Fruit fly (Drosophila melanogaster) whole organism, embryonic: Measurements from ENCODE around the gene MESR3.
A peak's percentile ranks its signal among the peaks of the same experiment; 100 is the strongest.

ENCODE experiments used
- Adf1 ChIP-seq: fragments of 200-800 bp; sonication (Bioruptor generic); IDR thresholded peaks from 2 replicates; pipeline ENCODE4 v1.3.6; 2022; ENCODE audit warnings: missing biosample characterization, missing genetic modification characterization
- Awh ChIP-seq: fragments of 200-800 bp; sonication (Bioruptor generic); IDR thresholded peaks from 2 replicates; pipeline ENCODE4, ENCODE4 v1.3.6; 2022; ENCODE audit warnings: missing biosample characterization, missing genetic modification characterization
- CG10431 ChIP-seq: fragments of 200-800 bp; sonication (Bioruptor generic); optimal IDR thresholded peaks from 3 replicates; lab custom pipeline; 2018; ENCODE audit warnings: missing biosample characterization, mild to moderate bottlenecking, missing genetic modification characterization
- CG11247 ChIP-seq: fragments of 200-800 bp; sonication (Bioruptor generic); IDR thresholded peaks from 2 replicates; pipeline ENCODE4 v1.3.6; 2022; ENCODE audit warnings: missing biosample characterization, missing genetic modification characterization
- CG13894 ChIP-seq: fragments of 200-800 bp; sonication (Bioruptor generic); optimal IDR thresholded peaks from 3 replicates; lab custom pipeline; 2018; ENCODE audit warnings: missing biosample characterization, mild to moderate bottlenecking, missing genetic modification characterization, moderate library complexity
- CG15514 ChIP-seq: fragments of 200-800 bp; sonication (Bioruptor generic); optimal IDR thresholded peaks from 3 replicates; lab custom pipeline; 2017; ENCODE audit warnings: missing biosample characterization, missing genetic modification characterization, mild to moderate bottlenecking, moderate library complexity, missing genetic modification reagents
- CG16863 ChIP-seq: fragments of 200-800 bp; sonication (Bioruptor generic); optimal IDR thresholded peaks from 3 replicates; lab custom pipeline; 2016; ENCODE audit warnings: missing biosample characterization, missing genetic modification characterization
- CG17361 ChIP-seq: fragments of 200-800 bp; sonication (Bioruptor generic); IDR thresholded peaks from 3 replicates; pipeline ENCODE4 v1.3.6; 2022; ENCODE audit warnings: missing biosample characterization, missing genetic modification characterization
- CG17912 ChIP-seq: fragments of 200-800 bp; sonication (Bioruptor generic); optimal IDR thresholded peaks from 2 replicates; lab custom pipeline; 2018; ENCODE audit warnings: missing biosample characterization, mild to moderate bottlenecking, missing genetic modification characterization
- CG2120 ChIP-seq: fragments of 200-800 bp; sonication (Bioruptor generic); optimal IDR thresholded peaks from 3 replicates; lab custom pipeline; 2016; ENCODE audit warnings: missing biosample characterization, missing genetic modification characterization
- CG32767 ChIP-seq: fragments of 200-800 bp; sonication (Bioruptor generic); IDR thresholded peaks from 2 replicates; pipeline ENCODE4 v1.3.6; 2022; ENCODE audit warnings: missing biosample characterization, missing genetic modification characterization
- CG3995 ChIP-seq: fragments of 200-800 bp; sonication (Bioruptor generic); optimal IDR thresholded peaks from 3 replicates; lab custom pipeline; 2016; ENCODE audit warnings: missing biosample characterization, missing genetic modification characterization
- CG6813 ChIP-seq: fragments of 200-800 bp; sonication (Bioruptor generic); optimal IDR thresholded peaks from 2 replicates; lab custom pipeline; 2017; ENCODE audit warnings: missing biosample characterization, missing genetic modification characterization, mild to moderate bottlenecking, moderate library complexity, missing genetic modification reagents
- CG7928 ChIP-seq: fragments of 200-800 bp; sonication (Bioruptor generic); optimal IDR thresholded peaks from 2 replicates; lab custom pipeline; 2017; ENCODE audit warnings: missing biosample characterization, mild to moderate bottlenecking, missing genetic modification characterization
- CG9817 ChIP-seq: fragments of 200-800 bp; sonication (Bioruptor generic); optimal IDR thresholded peaks from 2 replicates; lab custom pipeline; 2018; ENCODE audit warnings: missing biosample characterization, mild to moderate bottlenecking, missing genetic modification characterization, moderate library complexity
- CG9876 ChIP-seq: fragments of 200-800 bp; sonication (Bioruptor generic); optimal IDR thresholded peaks from 2 replicates; lab custom pipeline; 2016; ENCODE audit warnings: missing biosample characterization, missing genetic modification characterization
- Chrac-16 ChIP-seq: fragments of 200-800 bp; sonication (Bioruptor generic); optimal IDR thresholded peaks from 3 replicates; lab custom pipeline; 2016; ENCODE audit warnings: missing biosample characterization, missing genetic modification characterization
- Deaf1 ChIP-seq: fragments of 200-800 bp; optimal IDR thresholded peaks from 3 replicates; lab custom pipeline; 2019; ENCODE audit warnings: missing biosample characterization, mild to moderate bottlenecking, missing genetic modification characterization, moderate library complexity
- Doc3 ChIP-seq: fragments of 200-800 bp; sonication (Bioruptor generic); IDR thresholded peaks from 3 replicates; pipeline ENCODE4 v1.3.6; 2022; ENCODE audit warnings: missing biosample characterization, missing genetic modification characterization; ENCODE audit not compliant: partially characterized antibody
- Eip74EF ChIP-seq, 2 experiments: fragments of 200-800 bp in 1 of 2; fragments of >200 bp in 1 of 2; sonication (Bioruptor generic) in 1 of 2; optimal IDR thresholded peaks; 2 replicates each; lab custom pipeline; 2017 to 2019; ENCODE audit warnings: missing biosample characterization in 2 of 2, missing genetic modification characterization in 2 of 2, mild to moderate bottlenecking in 1 of 2, moderate library complexity in 1 of 2
- HLH4C ChIP-seq: fragments of 200-800 bp; sonication (Bioruptor generic); IDR thresholded peaks from 3 replicates; pipeline ENCODE4 v1.3.6; 2022; ENCODE audit warnings: missing biosample characterization, missing genetic modification characterization; ENCODE audit not compliant: partially characterized antibody
- Hey ChIP-seq: fragments of 200-800 bp; sonication (Bioruptor generic); optimal IDR thresholded peaks from 3 replicates; lab custom pipeline; 2018; ENCODE audit warnings: missing biosample characterization, mild to moderate bottlenecking, missing genetic modification characterization
- Hmr ChIP-seq: fragments of 200-800 bp; sonication (Bioruptor generic); optimal IDR thresholded peaks from 3 replicates; lab custom pipeline; 2017; ENCODE audit warnings: mild to moderate bottlenecking, missing biosample characterization, missing genetic modification reagents, missing genetic modification characterization
- Hsf ChIP-seq: fragments of 200-800 bp; sonication (Bioruptor generic); optimal IDR thresholded peaks from 3 replicates; lab custom pipeline; 2016; ENCODE audit warnings: missing biosample characterization, missing genetic modification characterization
- Lhr ChIP-seq: fragments of 200-800 bp; sonication (Bioruptor generic); optimal IDR thresholded peaks from 3 replicates; lab custom pipeline; 2017; ENCODE audit warnings: mild to moderate bottlenecking, missing biosample characterization, missing genetic modification reagents, missing genetic modification characterization
- Mad ChIP-seq: fragments of 200-800 bp; sonication (Bioruptor generic); optimal IDR thresholded peaks from 2 replicates; lab custom pipeline; 2016; ENCODE audit warnings: missing biosample characterization, missing genetic modification characterization
- Med ChIP-seq: fragments of 200-800 bp; sonication (Bioruptor generic); peaks from one replicate; lab custom pipeline; 2016; ENCODE audit warnings: missing biosample characterization, missing genetic modification characterization, mild to moderate bottlenecking, inconsistent platforms, moderate library complexity
- Neu2 ChIP-seq: fragments of 200-800 bp; sonication (Bioruptor generic); optimal IDR thresholded peaks from 3 replicates; lab custom pipeline; 2016; ENCODE audit warnings: missing biosample characterization, missing genetic modification characterization, borderline replicate concordance
- NfI ChIP-seq: fragments of 200-800 bp; sonication (Bioruptor generic); optimal IDR thresholded peaks from 3 replicates; lab custom pipeline; 2018; ENCODE audit warnings: missing biosample characterization, mild to moderate bottlenecking, missing genetic modification characterization, moderate library complexity
- Poxn ChIP-seq: fragments of 200-800 bp; sonication (Bioruptor generic); IDR thresholded peaks from 2 replicates; pipeline ENCODE4 v1.3.6; 2022; ENCODE audit warnings: missing biosample characterization, missing genetic modification characterization
- Six4 ChIP-seq: fragments of 200-800 bp; sonication (Bioruptor generic); optimal IDR thresholded peaks from 2 replicates; lab custom pipeline; 2016; ENCODE audit warnings: missing biosample characterization, missing genetic modification characterization
- Taf1 ChIP-seq: fragments of 200-800 bp; sonication (Bioruptor generic); IDR thresholded peaks from 2 replicates; pipeline ENCODE4 v1.3.6; 2022; ENCODE audit warnings: missing biosample characterization, missing genetic modification characterization
- Usf ChIP-seq: fragments of 200-800 bp; sonication (Bioruptor generic); optimal IDR thresholded peaks from 2 replicates; lab custom pipeline; 2017; ENCODE audit warnings: missing genotype, missing biosample characterization, missing genetic modification characterization
- Xrp1 ChIP-seq: fragments of 200-800 bp; sonication (Bioruptor generic); IDR thresholded peaks from 2 replicates; pipeline ENCODE4 v1.3.6; 2022; ENCODE audit warnings: missing biosample characterization, missing genetic modification characterization
- chm ChIP-seq: fragments of 200-800 bp; sonication (Bioruptor generic); IDR thresholded peaks from 2 replicates; pipeline ENCODE4 v1.3.6; 2022; ENCODE audit warnings: missing biosample characterization, missing genetic modification characterization
- da ChIP-seq: fragments of 200-800 bp; sonication (Bioruptor generic); optimal IDR thresholded peaks from 2 replicates; lab custom pipeline; 2016; ENCODE audit warnings: missing biosample characterization, missing genetic modification characterization
- kay ChIP-seq: fragments of 200-800 bp; sonication (Bioruptor generic); optimal IDR thresholded peaks from 2 replicates; lab custom pipeline; 2016; ENCODE audit warnings: missing biosample characterization, missing genetic modification characterization
- nom ChIP-seq: fragments of 200-800 bp; sonication (Bioruptor generic); optimal IDR thresholded peaks from 2 replicates; lab custom pipeline; 2017; ENCODE audit warnings: missing biosample characterization, missing genetic modification characterization, mild to moderate bottlenecking, moderate library complexity, missing genetic modification reagents
- salm ChIP-seq: fragments of 200-800 bp; sonication (Bioruptor generic); optimal IDR thresholded peaks from 2 replicates; lab custom pipeline; 2018; ENCODE audit warnings: missing biosample characterization, mild to moderate bottlenecking, missing genetic modification characterization
- sens-2 ChIP-seq: fragments of 200-800 bp; sonication (Bioruptor generic); IDR thresholded peaks from 2 replicates; pipeline ENCODE4 v1.3.6; 2022; ENCODE audit warnings: missing biosample characterization, missing genetic modification characterization
- seq ChIP-seq: fragments of 200-800 bp; sonication (Bioruptor generic); IDR thresholded peaks from 2 replicates; pipeline ENCODE4 v1.3.6; 2022; ENCODE audit warnings: missing biosample characterization, missing genetic modification characterization
- slbo ChIP-seq: fragments of 200-800 bp; sonication (Bioruptor generic); IDR thresholded peaks from 2 replicates; pipeline ENCODE4 v1.3.6; 2022; ENCODE audit warnings: missing biosample characterization, missing genetic modification characterization
- so ChIP-seq: fragments of 200-800 bp; sonication (Bioruptor generic); IDR thresholded peaks from 3 replicates; pipeline ENCODE4 v1.3.6; 2022; ENCODE audit warnings: missing biosample characterization, missing genetic modification characterization
- sob ChIP-seq: fragments of 200-800 bp; sonication (Bioruptor generic); IDR thresholded peaks from 2 replicates; pipeline ENCODE4 v1.3.6; 2022; ENCODE audit warnings: missing biosample characterization, missing genetic modification characterization
- trh ChIP-seq: fragments of 200-800 bp; sonication (Bioruptor generic); optimal IDR thresholded peaks from 2 replicates; lab custom pipeline; 2016; ENCODE audit warnings: missing biosample characterization, missing genetic modification characterization
- usp ChIP-seq: fragments of >200 bp; optimal IDR thresholded peaks from 2 replicates; lab custom pipeline; 2017; ENCODE audit warnings: missing biosample characterization, missing genetic modification characterization

MESR3 gene

DNA sequence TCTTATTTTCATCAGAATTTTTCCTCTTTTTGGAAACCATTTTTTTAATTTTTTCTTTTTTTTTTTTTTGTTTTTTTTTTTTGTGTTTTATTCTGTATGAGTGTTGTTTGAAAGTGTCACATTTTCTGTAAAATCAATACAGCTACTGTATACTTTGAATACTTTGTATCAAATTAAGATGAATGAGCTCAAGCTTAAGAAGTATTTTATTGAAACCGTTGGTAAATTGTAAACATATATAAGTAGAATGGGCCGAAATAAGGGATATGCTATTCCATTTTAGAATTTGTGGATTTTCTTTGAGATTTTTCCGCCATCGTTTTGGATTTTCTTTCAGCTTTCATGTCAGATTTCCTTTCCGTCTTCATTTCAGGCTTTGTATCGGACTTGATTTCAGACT, 57.9 kb downstream of the MESR3 start, which contains the start of gene Mst36Fb:
Gene Mst36Fb (minus strand): TSS at position 101 of the 400 bp plus-strand sequence.
- TF ChIP-seq trh (GFP tag; lab: Kevin White, UChicago), result no peak

DNA sequence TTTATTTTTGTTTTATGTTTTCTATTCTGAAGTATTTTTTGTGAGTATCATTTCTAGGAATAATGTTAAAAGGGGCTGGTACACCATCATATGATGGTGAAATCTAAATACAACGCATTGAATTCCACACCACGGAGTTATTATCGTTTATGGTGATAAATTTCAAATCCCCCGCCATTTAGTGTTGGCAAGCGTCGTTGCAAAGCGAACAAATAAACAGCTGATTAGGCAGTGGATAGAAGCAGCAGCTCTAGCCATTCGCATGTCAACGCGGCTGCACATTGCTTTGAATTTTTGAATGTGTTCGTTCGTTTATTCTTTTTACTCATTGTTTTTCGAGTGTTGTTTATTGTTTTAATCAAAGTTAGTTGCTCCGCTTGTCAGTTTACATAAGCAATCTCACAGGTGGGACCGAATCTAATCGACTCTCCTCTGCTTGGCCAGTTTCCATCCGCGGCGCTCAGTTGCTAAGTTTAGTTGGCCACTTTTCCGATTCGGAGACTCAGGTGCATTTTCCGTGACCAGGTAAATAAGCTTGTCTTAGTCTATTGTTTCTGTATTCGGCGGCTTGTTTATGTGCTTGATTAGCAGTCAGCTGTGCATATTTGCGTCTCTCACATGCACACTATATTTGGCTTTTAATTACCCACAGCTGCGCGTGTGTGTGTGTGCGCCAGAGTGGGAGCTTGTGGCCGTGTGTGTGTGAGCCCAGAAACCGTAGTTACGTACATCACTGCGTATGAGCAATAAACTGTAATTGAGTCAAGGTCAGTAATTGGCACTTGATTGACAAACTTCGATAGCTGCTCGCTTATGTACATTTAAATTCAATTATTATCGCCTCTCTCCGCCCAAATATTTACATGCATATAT, 60.1 kb downstream of the MESR3 start, which contains the start of the genes Mst36Fa and CG31751:
Gene Mst36Fa (minus strand): TSS at position 51 of the 873 bp plus-strand sequence.
Gene CG31751 (plus strand): TSS at position 274 of the 873 bp plus-strand sequence.
- TF ChIP-seq Eip74EF (GFP tag; optimal IDR thresholded peaks at IDR 0.05; lab: Kevin White, UChicago), result peak in 1 of 2 experiments; percentile 75
- peak; percentile 89 for TF ChIP-seq CG15514 (GFP tag; lab: Kevin White, UChicago)
- TF ChIP-seq chm (GFP tag; lab: Robert Waterston, UW), result peak; percentile 74
- TF ChIP-seq CG3995, result peak; percentile 10
- peak; percentile 88 for TF ChIP-seq Hey (tag; lab: Kevin White, UChicago)
- peak; percentile 64 for TF ChIP-seq Hsf (GFP tag; lab: Kevin White, UChicago)
- no peak for TF ChIP-seq Doc3 (GFP tag; lab: Robert Waterston, UW)
- peak; percentile 50 for TF ChIP-seq CG9876 (GFP tag; lab: Kevin White, UChicago)
- peak; percentile 71; the same call in 1 of the 3 replicates for TF ChIP-seq so (GFP tag; lab: Robert Waterston, UW)
- TF ChIP-seq Neu2, result no peak
- TF ChIP-seq HLH4C (GFP tag; lab: Robert Waterston, UW), result no peak
- no peak for TF ChIP-seq Chrac-16 (GFP tag; lab: Kevin White, UChicago)
- peak; percentile 94 for TF ChIP-seq Med
- peak; percentile 77 for TF ChIP-seq seq
- TF ChIP-seq CG9817 (tag; lab: Kevin White, UChicago), result peak; percentile 74
- no peak for TF ChIP-seq sens-2 (GFP tag; lab: Robert Waterston, UW)
- TF ChIP-seq CG17912 (GFP tag; lab: Kevin White, UChicago), result peak; percentile 76
- peak; percentile 60 for TF ChIP-seq CG32767
- peak; percentile 79 for TF ChIP-seq sob (GFP tag; lab: Robert Waterston, UW)
- peak; percentile 95 for TF ChIP-seq Hmr (GFP tag; lab: Kevin White, UChicago)
- peak; percentile 40; the same call in 1 of the 2 replicates for TF ChIP-seq Adf1
- peak; percentile 45 for TF ChIP-seq slbo (GFP tag; lab: Robert Waterston, UW)
- TF ChIP-seq CG16863 (GFP tag; lab: Kevin White, UChicago), result peak; percentile 82
- peak; percentile 73 for TF ChIP-seq salm (tag; lab: Kevin White, UChicago)
- peak; percentile 71 for TF ChIP-seq CG2120 (GFP tag; lab: Kevin White, UChicago)
- TF ChIP-seq Taf1, result 0 out of 2 replicates have a peak, but pooled peaks have one; percentile 15
- TF ChIP-seq CG10431 (GFP tag; lab: Kevin White, UChicago), result peak; percentile 82
- TF ChIP-seq Six4 (GFP tag; lab: Kevin White, UChicago), result peak; percentile 30
- TF ChIP-seq CG7928 (GFP tag; lab: Kevin White, UChicago), result peak; percentile 58
- peak; percentile 44 for TF ChIP-seq Lhr (GFP tag; lab: Kevin White, UChicago)
- TF ChIP-seq Mad (GFP tag; lab: Kevin White, UChicago), result peak; percentile 68
- TF ChIP-seq kay (GFP tag; lab: Kevin White, UChicago), result peak; percentile 28
- TF ChIP-seq Xrp1 (GFP tag; lab: Robert Waterston, UW), result peak; percentile 51
- TF ChIP-seq CG17361, result no peak; the same call in 2 of the 3 replicates
- TF ChIP-seq da, result peak; percentile 71
- peak; percentile 74; the same call in 1 of the 2 replicates for TF ChIP-seq CG11247 (GFP tag; lab: Robert Waterston, UW)
- no peak for TF ChIP-seq usp
- TF ChIP-seq Deaf1, result no peak
- TF ChIP-seq NfI, result peak; percentile 76
- no peak for TF ChIP-seq Poxn (GFP tag; lab: Robert Waterston, UW)
- TF ChIP-seq Awh, result peak; percentile 88
- TF ChIP-seq nom, result no peak
- TF ChIP-seq CG6813, result peak; percentile 93
- TF ChIP-seq CG13894 (tag; lab: Kevin White, UChicago), result peak; percentile 68
- no peak for TF ChIP-seq Usf (GFP tag; lab: Kevin White, UChicago)
